Worm (Caenorhabditis elegans) whole organism, young adult: ENCODE results near the gene Y57G11C.22.

Source experiments
- B0035.1 ChIP-seq: sonication (generic microtip); optimal IDR thresholded peaks from 2 replicates; lab custom pipeline; 2016; ENCODE audit warnings: missing genetic modification characterization, mild to moderate bottlenecking, missing compliant biosample characterization, missing genotype, missing genetic modification reagents
- B0261.1 ChIP-seq: sonication (generic microtip); optimal IDR thresholded peaks from 2 replicates; lab custom pipeline; 2016; ENCODE audit warnings: mild to moderate bottlenecking, missing genetic modification characterization, moderate library complexity, missing compliant biosample characterization
- B0336.3 ChIP-seq: fragments of 200-800 bp; sonication (Bioruptor generic); IDR thresholded peaks from 2 replicates; pipeline ENCODE4 v1.3.6; 2022; ENCODE audit warnings: missing genetic modification characterization, missing compliant biosample characterization
- F23B12.7 ChIP-seq: sonication (generic microtip); optimal IDR thresholded peaks from 2 replicates; lab custom pipeline; 2017; ENCODE audit warnings: missing genetic modification characterization, mild to moderate bottlenecking, missing compliant biosample characterization, antibody characterized with exemption, moderate library complexity; ENCODE audit not compliant: insufficient read depth
- F37B4.10 ChIP-seq: fragments of 200-800 bp; sonication (Bioruptor generic); IDR thresholded peaks from 2 replicates; pipeline ENCODE4 v1.3.6; 2022; ENCODE audit warnings: missing genetic modification characterization, missing compliant biosample characterization
- F49E8.2 ChIP-seq: sonication (generic microtip); optimal IDR thresholded peaks from 3 replicates; lab custom pipeline; 2017; ENCODE audit warnings: missing genetic modification characterization, mild to moderate bottlenecking, missing compliant biosample characterization, antibody characterized with exemption, moderate library complexity; ENCODE audit not compliant: insufficient read depth
- F57A8.1 ChIP-seq: fragments of 200-800 bp; sonication (Bioruptor generic); optimal IDR thresholded peaks from 2 replicates; lab custom pipeline; 2018; ENCODE audit warnings: mild to moderate bottlenecking, missing genetic modification characterization, moderate library complexity, missing compliant biosample characterization
- K12H6.12 ChIP-seq: fragments of 200-800 bp; sonication (Bioruptor generic); optimal IDR thresholded peaks from 2 replicates; lab custom pipeline; 2018; ENCODE audit warnings: mild to moderate bottlenecking, missing genetic modification characterization, missing compliant biosample characterization
- Y53G8AR.9 ChIP-seq: fragments of 200-800 bp; sonication (Bioruptor generic); conservative IDR thresholded peaks from 2 replicates; pipeline ENCODE4 v1.3.6; 2022; ENCODE audit warnings: missing genetic modification reagents, missing genetic modification characterization, missing compliant biosample characterization
- Y79H2A.3 ChIP-seq: fragments of 200-800 bp; sonication (Bioruptor generic); conservative IDR thresholded peaks from 2 replicates; pipeline ENCODE4 v1.3.6; 2022; ENCODE audit warnings: missing genetic modification reagents, missing genetic modification characterization, missing compliant biosample characterization
- Y95B8A.8 ChIP-seq: fragments of 200-800 bp; sonication (Bioruptor generic); IDR thresholded peaks from 2 replicates; pipeline ENCODE4 v1.3.6; 2022; ENCODE audit warnings: missing genetic modification reagents, missing genetic modification characterization, missing compliant biosample characterization
- ZK185.1 ChIP-seq: sonication (generic microtip); optimal IDR thresholded peaks from 2 replicates; lab custom pipeline; 2016; ENCODE audit warnings: mild to moderate bottlenecking, missing genetic modification characterization, missing compliant biosample characterization; ENCODE audit not compliant: poor library complexity, severe bottlenecking
- aptf-2 ChIP-seq: fragments of 200-800 bp; sonication (Bioruptor generic); conservative IDR thresholded peaks from 2 replicates; pipeline ENCODE4 v1.3.6; 2022; ENCODE audit warnings: missing genetic modification reagents, missing genetic modification characterization, missing compliant biosample characterization
- athp-1 ChIP-seq: sonication (generic microtip); optimal IDR thresholded peaks from 2 replicates; lab custom pipeline; 2017; ENCODE audit warnings: mild to moderate bottlenecking, missing genetic modification characterization, missing compliant biosample characterization
- attf-5 ChIP-seq: fragments of 200-800 bp; sonication (Bioruptor generic); optimal IDR thresholded peaks from 2 replicates; lab custom pipeline; 2018; ENCODE audit warnings: mild to moderate bottlenecking, missing genetic modification characterization, missing compliant biosample characterization
- cebp-1 ChIP-seq, 2 experiments: fragments of 200-800 bp in 1 of 2; sonication (Bioruptor generic) in 1 of 2; sonication (generic microtip) in 1 of 2; IDR thresholded peaks in 1 of 2; optimal IDR thresholded peaks in 1 of 2; 2 replicates each; pipeline versions ENCODE4 v1.3.6 to Lab custom; 2017 to 2022; ENCODE audit warnings: missing compliant biosample characterization in 2 of 2, missing genetic modification characterization in 2 of 2, mild to moderate bottlenecking in 1 of 2, missing genetic modification reagents in 1 of 2, moderate library complexity in 1 of 2
- cebp-2 ChIP-seq: fragments of 200-800 bp; sonication (Bioruptor generic); IDR thresholded peaks from 2 replicates; pipeline ENCODE4 v1.3.6; 2022; ENCODE audit warnings: missing genetic modification characterization, missing compliant biosample characterization
- ceh-58 ChIP-seq: fragments of 200-800 bp; sonication (Bioruptor generic); IDR thresholded peaks from 2 replicates; pipeline ENCODE4 v1.3.6; 2022; ENCODE audit warnings: missing genetic modification characterization, missing compliant biosample characterization
- chd-7 ChIP-seq: sonication (generic microtip); optimal IDR thresholded peaks from 2 replicates; lab custom pipeline; 2016; ENCODE audit warnings: mild to moderate bottlenecking, missing genetic modification characterization, moderate library complexity, missing compliant biosample characterization
- dox-1 ChIP-seq: fragments of 200-800 bp; sonication (Bioruptor generic); IDR thresholded peaks from 2 replicates; pipeline ENCODE4 v1.3.6; 2022; ENCODE audit warnings: missing genetic modification reagents, missing genetic modification characterization, missing compliant biosample characterization
- efl-1 ChIP-seq: fragments of 150-350 bp; optimal IDR thresholded peaks from 2 replicates; lab custom pipeline; 2014; ENCODE audit warnings: missing biosample characterization, missing genetic modification reagents, missing genetic modification characterization
- egrh-3 ChIP-seq: fragments of 200-800 bp; sonication (Bioruptor generic); IDR thresholded peaks from 2 replicates; pipeline ENCODE4 v1.3.6; 2022; ENCODE audit warnings: missing genetic modification reagents, missing genetic modification characterization, missing compliant biosample characterization
- him-1 ChIP-seq: sonication (generic microtip); optimal IDR thresholded peaks from 2 replicates; lab custom pipeline; 2016; ENCODE audit warnings: missing genotype, missing genetic modification reagents, missing genetic modification characterization, missing compliant biosample characterization
- hmg-1.2 ChIP-seq: fragments of 200-800 bp; sonication (Bioruptor generic); IDR thresholded peaks from 2 replicates; pipeline ENCODE4 v1.3.6; 2022; ENCODE audit warnings: missing genetic modification reagents, missing genetic modification characterization, missing compliant biosample characterization
- lag-1 ChIP-seq: fragments of 200-800 bp; sonication (Bioruptor generic); IDR thresholded peaks from 2 replicates; pipeline ENCODE4 v1.3.6; 2022; ENCODE audit warnings: missing genetic modification reagents, missing genetic modification characterization, missing compliant biosample characterization
- let-526 ChIP-seq: fragments of 200-800 bp; sonication (Bioruptor generic); IDR thresholded peaks from 2 replicates; pipeline ENCODE4 v1.3.6; 2022; ENCODE audit warnings: missing genetic modification reagents, missing genetic modification characterization, missing compliant biosample characterization
- let-607 ChIP-seq, 2 experiments: fragments of 200-800 bp in 1 of 2; sonication (Bioruptor generic) in 1 of 2; sonication (generic microtip) in 1 of 2; optimal IDR thresholded peaks; 2 replicates each; lab custom pipeline; 2016 to 2018; ENCODE audit warnings: mild to moderate bottlenecking in 2 of 2, missing compliant biosample characterization in 2 of 2, missing genetic modification characterization in 2 of 2, moderate library complexity in 2 of 2, missing genotype in 1 of 2
- lin-26 ChIP-seq: fragments of 200-800 bp; sonication (Bioruptor generic); IDR thresholded peaks from 2 replicates; pipeline ENCODE4 v1.3.6; 2022; ENCODE audit warnings: missing genetic modification reagents, missing genetic modification characterization, missing compliant biosample characterization
- lin-35 ChIP-seq, 3 experiments: fragments of 150-350 bp in 2 of 3; sonication (generic microtip) in 1 of 3; optimal IDR thresholded peaks; 2 replicates each; lab custom pipeline; 2014 to 2018; ENCODE audit warnings: missing biosample characterization in 3 of 3, missing genetic modification characterization in 3 of 3, missing genetic modification reagents in 3 of 3
- madf-10 ChIP-seq: sonication (generic microtip); optimal IDR thresholded peaks from 2 replicates; lab custom pipeline; 2016; ENCODE audit warnings: mild to moderate bottlenecking, missing genetic modification characterization, missing compliant biosample characterization
- mcd-1 ChIP-seq: fragments of 200-800 bp; sonication (Bioruptor generic); IDR thresholded peaks from 2 replicates; pipeline ENCODE4 v1.3.6; 2022; ENCODE audit warnings: missing genetic modification reagents, missing genetic modification characterization, missing compliant biosample characterization
- mel-28 ChIP-seq: sonication (generic microtip); optimal IDR thresholded peaks from 2 replicates; lab custom pipeline; 2016; ENCODE audit warnings: borderline replicate concordance, mild to moderate bottlenecking, missing genetic modification characterization, missing compliant biosample characterization
- mes-4 ChIP-seq: sonication (generic microtip); optimal IDR thresholded peaks from 2 replicates; lab custom pipeline; 2016; ENCODE audit warnings: missing genotype, missing genetic modification characterization, missing compliant biosample characterization
- nhr-179 ChIP-seq: sonication (generic microtip); optimal IDR thresholded peaks from 2 replicates; lab custom pipeline; 2016; ENCODE audit warnings: mild to moderate bottlenecking, missing genetic modification characterization, missing compliant biosample characterization
- pbrm-1 ChIP-seq: fragments of 200-800 bp; sonication (Bioruptor generic); IDR thresholded peaks from 2 replicates; pipeline ENCODE4 v1.3.6; 2022; ENCODE audit warnings: missing genetic modification reagents, missing genetic modification characterization, missing compliant biosample characterization
- pha-4 ChIP-seq: fragments of 150-350 bp; sonication (generic microtip); optimal IDR thresholded peaks from 2 replicates; lab custom pipeline; 2014; ENCODE audit warnings: missing biosample characterization, missing genetic modification reagents, missing genetic modification characterization
- repo-1 ChIP-seq: sonication (generic microtip); optimal IDR thresholded peaks from 2 replicates; lab custom pipeline; 2017; ENCODE audit warnings: mild to moderate bottlenecking, missing genetic modification characterization, missing compliant biosample characterization
- snpc-1.1 ChIP-seq: sonication (generic microtip); optimal IDR thresholded peaks from 2 replicates; lab custom pipeline; 2017; ENCODE audit warnings: missing genetic modification characterization, mild to moderate bottlenecking, missing compliant biosample characterization, antibody characterized with exemption, moderate library complexity, missing genotype, missing genetic modification reagents; ENCODE audit not compliant: insufficient read depth
- snpc-4 ChIP-seq, 5 experiments: fragments of 150-350 bp in 1 of 5; sonication (generic microtip) in 4 of 5; optimal IDR thresholded peaks; 2 replicates each; lab custom pipeline; 2014 to 2018; ENCODE audit warnings: missing genetic modification characterization in 5 of 5, missing biosample characterization in 3 of 5, antibody characterized with exemption in 2 of 5, mild to moderate bottlenecking in 2 of 5, missing compliant biosample characterization in 2 of 5, missing genotype in 2 of 5, moderate library complexity in 2 of 5, missing genetic modification reagents in 1 of 5
- sptf-2 ChIP-seq: fragments of 200-800 bp; sonication (Bioruptor generic); optimal IDR thresholded peaks from 2 replicates; lab custom pipeline; 2018; ENCODE audit warnings: mild to moderate bottlenecking, missing genetic modification characterization, missing compliant biosample characterization
- tbx-9 ChIP-seq: sonication (generic microtip); optimal IDR thresholded peaks from 2 replicates; lab custom pipeline; 2016; ENCODE audit warnings: borderline replicate concordance, missing genetic modification characterization, inconsistent platforms, missing compliant biosample characterization
- tlf-1 ChIP-seq: fragments of 200-800 bp; sonication (Bioruptor generic); optimal IDR thresholded peaks from 2 replicates; lab custom pipeline; 2018; ENCODE audit warnings: mild to moderate bottlenecking, missing genetic modification characterization, missing compliant biosample characterization
- zfh-2 ChIP-seq: fragments of 200-800 bp; sonication (Bioruptor generic); conservative IDR thresholded peaks from 2 replicates; pipeline ENCODE4 v1.3.6; 2022; ENCODE audit warnings: missing genetic modification reagents, missing genetic modification characterization, missing compliant biosample characterization
- ztf-18 ChIP-seq: sonication (generic microtip); optimal IDR thresholded peaks from 2 replicates; lab custom pipeline; 2016; ENCODE audit warnings: missing genotype, mild to moderate bottlenecking, missing genetic modification characterization, missing compliant biosample characterization
- ztf-25 ChIP-seq: fragments of 200-800 bp; sonication (Bioruptor generic); IDR thresholded peaks from 2 replicates; pipeline ENCODE4 v1.3.6; 2022; ENCODE audit warnings: missing genetic modification reagents, missing genetic modification characterization, missing compliant biosample characterization
- ztf-28 ChIP-seq: fragments of 200-800 bp; sonication (Bioruptor generic); IDR thresholded peaks from 2 replicates; pipeline ENCODE4 v1.3.6; 2022; ENCODE audit warnings: missing genetic modification reagents, missing genetic modification characterization, missing compliant biosample characterization

Gene Y57G11C.22

ce11 chrIV:14838095-14838494 lies 1.1 kb downstream of the Y57G11C.22 start (continued):
- TF ChIP-seq F23B12.7 (tag; lab: Kevin White, UChicago) (no peak), tlf-1 (GFP tag; lab: Kevin White, UChicago) (peak; percentile 43), lin-26 (GFP tag; lab: Robert Waterston, UW) (no peak), aptf-2 (no peak), dox-1 (GFP tag; lab: Robert Waterston, UW) (no peak), Y79H2A.3 (GFP tag; lab: Robert Waterston, UW) (no peak), ztf-18 (tag; lab: Kevin White, UChicago) (peak; percentile 81), egrh-3 (no peak), mes-4 (tag; lab: Kevin White, UChicago) (no peak), zfh-2 (GFP tag; lab: Robert Waterston, UW) (no peak), pha-4 (tag; lab: Kevin White, UChicago) (no peak), repo-1 (tag; lab: Kevin White, UChicago) (peak; percentile 78), F49E8.2 (tag; lab: Kevin White, UChicago) (peak; percentile 66), cebp-2 (GFP tag; lab: Robert Waterston, UW) (no peak), B0035.1 (tag; lab: Kevin White, UChicago) (peak; percentile 66), efl-1 (GFP tag; lab: Kevin White, UChicago) (peak; percentile 14), Y53G8AR.9 (GFP tag; lab: Robert Waterston, UW) (no peak; the same call in 1 of the 2 replicates), pbrm-1 (peak; percentile 80), F37B4.10 (no peak), madf-10 (peak; percentile 75), B0261.1 (tag; lab: Kevin White, UChicago) (peak; percentile 79), cebp-1 (GFP tag; IDR thresholded peaks at IDR 0.05; lab: Robert Waterston, UW) (no peak), cebp-1 (tag; optimal IDR thresholded peaks at IDR 0.05; lab: Kevin White, UChicago) (peak; percentile 78), ztf-25 (GFP tag; lab: Robert Waterston, UW) (no peak), F57A8.1 (no peak), nhr-179 (tag; lab: Kevin White, UChicago) (no peak), B0336.3 (no peak; the same call in 1 of the 2 replicates), athp-1 (tag; lab: Kevin White, UChicago) (no peak), sptf-2 (GFP tag; lab: Kevin White, UChicago) (no peak), attf-5 (GFP tag; lab: Kevin White, UChicago) (no peak), mcd-1 (GFP tag; lab: Robert Waterston, UW) (peak; percentile 65; the same call in 1 of the 2 replicates), Y95B8A.8 (0 out of 2 replicates have a peak, but pooled peaks have one; percentile 18), let-526 (GFP tag; lab: Robert Waterston, UW) (no peak), lag-1 (no peak), ztf-28 (no peak), tbx-9 (tag; lab: Kevin White, UChicago) (no peak), lin-35 (GFP tag; optimal IDR thresholded peaks at IDR 0.05; lab: Kevin White, UChicago) (peak in 1 of 3 experiments; percentile 80), let-607 (tag; optimal IDR thresholded peaks at IDR 0.05; lab: Kevin White, UChicago) (peak; percentile 67 to 79), ZK185.1 (peak; percentile 94), him-1 (no peak), hmg-1.2 (GFP tag; lab: Robert Waterston, UW) (peak; percentile 94), ceh-58 (GFP tag; lab: Robert Waterston, UW) (no peak), snpc-1.1 (tag; lab: Kevin White, UChicago) (peak; percentile 53), snpc-4 (GFP tag; optimal IDR thresholded peaks at IDR 0.05; lab: Kevin White, UChicago) (peak; percentile 90), snpc-4 (tag; optimal IDR thresholded peaks at IDR 0.05; lab: Kevin White, UChicago) (peak; percentile 72 to 97 (median 94)), mel-28 (tag; lab: Kevin White, UChicago) (no peak), K12H6.12 (tag; lab: Kevin White, UChicago) (peak; percentile 43), chd-7 (tag; lab: Kevin White, UChicago) (no peak)
